Fruit fly (Drosophila melanogaster): ENCODE measurements around the gene Dnaaf5.

The Dnaaf5 gene

DNA sequence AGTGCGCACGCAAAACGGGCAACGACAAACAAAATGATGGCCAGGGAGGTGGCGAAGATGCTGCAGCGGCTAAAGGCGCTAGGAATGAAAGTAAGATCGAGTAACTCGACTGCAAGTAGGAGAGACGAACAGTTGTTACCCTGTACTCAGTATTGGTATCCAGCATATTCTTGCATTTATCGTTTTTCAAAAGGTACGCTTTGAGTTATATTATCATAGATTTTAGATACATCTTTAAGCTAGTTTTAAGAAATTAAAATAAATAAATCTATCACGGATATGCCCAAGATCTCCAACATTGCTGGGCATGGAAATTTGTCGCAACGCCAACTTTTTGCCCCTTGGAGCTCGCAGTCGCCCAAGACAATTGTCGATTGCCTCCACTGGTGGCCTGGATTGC lies 26.3 kb upstream of the Dnaaf5 start (continued):
- TF ChIP-seq dati (GFP tag; IDR thresholded peaks at IDR 0.05) (no peak), B-H1 (GFP tag; IDR thresholded peaks at IDR 0.05) (no peak), jing (GFP tag; optimal IDR thresholded peaks at IDR 0.05) (no peak), sisA (GFP tag; IDR thresholded peaks at IDR 0.05) (peak; percentile 29; the same call in 1 of the 2 replicates), vnd (GFP tag; IDR thresholded peaks at IDR 0.05; ENCODE audit: partially characterized antibody) (no peak), CG5953 (GFP tag; IDR thresholded peaks at IDR 0.05) (no peak), pum (GFP tag; optimal IDR thresholded peaks at IDR 0.05) (no peak), CG32532 (GFP tag; IDR thresholded peaks at IDR 0.05) (no peak; the same call in 1 of the 2 replicates), sr (GFP tag; IDR thresholded peaks at IDR 0.05) (no peak), CG33557 (GFP tag; optimal IDR thresholded peaks at IDR 0.05) (no peak), cas (GFP tag; IDR thresholded peaks at IDR 0.05) (no peak), sd (tag; optimal IDR thresholded peaks at IDR 0.05) (no peak), CG2875 (GFP tag; optimal IDR thresholded peaks at IDR 0.05) (no peak), maf-S (GFP tag; optimal IDR thresholded peaks at IDR 0.05) (no peak), CG15514 (GFP tag; optimal IDR thresholded peaks at IDR 0.05) (no peak), NfI (GFP tag; optimal IDR thresholded peaks at IDR 0.05) (no peak), wek (GFP tag; optimal IDR thresholded peaks at IDR 0.05) (no peak), Sry-β (GFP tag; optimal IDR thresholded peaks at IDR 0.05) (no peak), cwo (GFP tag; optimal IDR thresholded peaks at IDR 0.05) (no peak), hth (optimal IDR thresholded peaks at IDR 0.05) (no peak), jigr1 (GFP tag; IDR thresholded peaks at IDR 0.05) (no peak), CG1603 (tag; optimal IDR thresholded peaks at IDR 0.05) (peak; percentile 33), cg (GFP tag; optimal IDR thresholded peaks at IDR 0.05) (no peak), danr (GFP tag; IDR thresholded peaks at IDR 0.05) (no peak), nmo (GFP tag; optimal IDR thresholded peaks at IDR 0.05) (peak; percentile 14), CG2199 (GFP tag; IDR thresholded peaks at IDR 0.05) (no peak), CG17612 (GFP tag; IDR thresholded peaks at IDR 0.05) (no peak), Poxn (GFP tag; IDR thresholded peaks at IDR 0.05) (no peak), CG6813 (GFP tag; optimal IDR thresholded peaks at IDR 0.05) (no peak), run (tag; optimal IDR thresholded peaks at IDR 0.05) (no peak), Oli (tag; optimal IDR thresholded peaks at IDR 0.05) (peak; percentile 13), ind (GFP tag; optimal IDR thresholded peaks at IDR 0.05) (peak; percentile 9), CG31388 (GFP tag; optimal IDR thresholded peaks at IDR 0.05) (no peak), ewg (GFP tag; optimal IDR thresholded peaks at IDR 0.05) (no peak), tx (GFP tag; optimal IDR thresholded peaks at IDR 0.05) (no peak), Vsx1 (GFP tag; optimal IDR thresholded peaks at IDR 0.05) (no peak)

DNA sequence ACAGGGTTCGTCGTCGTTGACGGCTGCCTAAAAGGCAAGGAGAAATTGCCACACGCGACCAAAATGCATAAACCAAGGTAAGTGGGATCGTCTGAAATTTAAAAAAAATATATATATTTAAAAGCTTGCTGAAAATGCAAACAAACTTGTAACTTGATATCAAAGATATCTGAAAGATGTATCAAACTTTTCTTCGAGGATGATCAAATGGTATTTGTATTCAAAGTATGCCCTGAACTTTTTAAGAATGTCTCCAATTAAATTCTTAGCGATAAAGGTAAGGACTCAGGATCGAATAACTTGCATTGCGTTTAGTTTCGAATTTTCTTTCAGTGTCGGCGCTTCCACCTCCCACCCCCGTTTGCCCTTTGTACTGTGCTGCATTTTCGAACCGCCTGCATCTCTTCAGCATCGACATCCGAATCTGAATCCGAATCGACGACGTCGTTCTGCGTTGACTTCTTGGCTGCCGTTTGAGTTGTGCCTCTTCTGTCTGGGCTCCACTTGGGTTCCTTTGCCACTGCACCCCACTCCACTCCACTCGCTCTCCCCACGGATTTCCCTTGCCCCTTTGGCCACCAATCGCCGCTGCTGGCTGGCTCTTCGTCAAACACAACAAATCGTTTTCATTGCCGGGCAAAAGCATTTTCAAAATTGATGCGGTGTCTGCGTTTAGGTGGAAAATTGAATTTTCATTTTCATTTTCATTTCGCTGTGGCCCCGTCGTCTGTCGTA lies 24.7 kb upstream of the Dnaaf5 start:
- TF ChIP-seq CoRest (tag; optimal IDR thresholded peaks at IDR 0.05) (peak; percentile 54), Drgx (GFP tag; IDR thresholded peaks at IDR 0.05) (no peak), CG16813 (GFP tag; IDR thresholded peaks at IDR 0.05; ENCODE audit: partially characterized antibody) (no peak), CG30020 (tag; optimal IDR thresholded peaks at IDR 0.05) (no peak), CG10366 (GFP tag; IDR thresholded peaks at IDR 0.05) (0 out of 2 replicates have a peak, but pooled peaks have one; percentile 9), CG7963 (GFP tag; IDR thresholded peaks at IDR 0.05; ENCODE audit: partially characterized antibody) (no peak), sqz (GFP tag; optimal IDR thresholded peaks at IDR 0.05) (peak; percentile 16), phol (tag; optimal IDR thresholded peaks at IDR 0.05) (peak; percentile 74), CG4282 (GFP tag; optimal IDR thresholded peaks at IDR 0.05) (no peak), YL-1 (GFP tag; optimal IDR thresholded peaks at IDR 0.05) (no peak), ab (GFP tag; optimal IDR thresholded peaks at IDR 0.05) (no peak), CG14050 (GFP tag; IDR thresholded peaks at IDR 0.05) (no peak), Nf-YA (GFP tag; IDR thresholded peaks at IDR 0.05) (no peak), CG17829 (tag; optimal IDR thresholded peaks at IDR 0.05) (peak; percentile 38), Dref (GFP tag; IDR thresholded peaks at IDR 0.05) (no peak), CG42726 (GFP tag; IDR thresholded peaks at IDR 0.05; ENCODE audit: partially characterized antibody) (no peak)
